Worm (Caenorhabditis elegans) whole organism, L4/young adult: ENCODE results near the gene srt-33.

Experiments used
- W03F9.2 ChIP-seq: fragments of 150-350 bp; optimal IDR thresholded peaks from 2 replicates; lab custom pipeline; 2014; ENCODE audit warnings: missing biosample characterization, missing genetic modification characterization
- dao-5 ChIP-seq: sonication (generic microtip); optimal IDR thresholded peaks from 2 replicates; lab custom pipeline; 2016; ENCODE audit warnings: missing genotype, missing genetic modification characterization, moderate library complexity, missing compliant biosample characterization
- him-1 ChIP-seq: sonication (generic microtip); optimal IDR thresholded peaks from 2 replicates; lab custom pipeline; 2016; ENCODE audit warnings: missing genotype, missing genetic modification reagents, missing genetic modification characterization, missing compliant biosample characterization

ce11 chrV:14293667-14294194 lies 14.1 kb upstream of the srt-33 start, which contains the start of gene F14D7.2:
- TF ChIP-seq W03F9.2: no peak
- no peak for TF ChIP-seq dao-5
- TF ChIP-seq him-1: no peak
